Worm (Caenorhabditis elegans): ENCODE measurements around the gene clx-1.

- TF ChIP-seq ama-1 (optimal IDR thresholded peaks at IDR 0.05), result no peak
- TF ChIP-seq ama-1 (GFP tag; optimal IDR thresholded peaks at IDR 0.05), result no peak
- TF ChIP-seq nfya-1 (tag; optimal IDR thresholded peaks at IDR 0.05; ENCODE audit: borderline replicate concordance, insufficient read depth), result no peak
- TF ChIP-seq aptf-2 (GFP tag; conservative IDR thresholded peaks at IDR 0.05), result no peak
- no peak for TF ChIP-seq ceh-40 (GFP tag; IDR thresholded peaks at IDR 0.05)
Measured at ce11 chrIV:7717916-7718315, 16.5 kb upstream of the clx-1 start, which contains the start of gene F33D4.6.
